Worm (Caenorhabditis elegans) whole organism, L4 larva: ENCODE data around the gene T10F2.2.

Experiments
- dve-1 ChIP-seq: sonication (generic microtip); optimal IDR thresholded peaks from 2 replicates; lab custom pipeline; 2017; ENCODE audit warnings: antibody characterized with exemption, mild to moderate bottlenecking, missing genetic modification characterization, missing compliant biosample characterization; ENCODE audit not compliant: insufficient read depth
- unc-39 ChIP-seq: sonication (generic microtip); optimal IDR thresholded peaks from 2 replicates; lab custom pipeline; 2017; ENCODE audit warnings: missing biosample characterization, missing genetic modification characterization

DNA sequence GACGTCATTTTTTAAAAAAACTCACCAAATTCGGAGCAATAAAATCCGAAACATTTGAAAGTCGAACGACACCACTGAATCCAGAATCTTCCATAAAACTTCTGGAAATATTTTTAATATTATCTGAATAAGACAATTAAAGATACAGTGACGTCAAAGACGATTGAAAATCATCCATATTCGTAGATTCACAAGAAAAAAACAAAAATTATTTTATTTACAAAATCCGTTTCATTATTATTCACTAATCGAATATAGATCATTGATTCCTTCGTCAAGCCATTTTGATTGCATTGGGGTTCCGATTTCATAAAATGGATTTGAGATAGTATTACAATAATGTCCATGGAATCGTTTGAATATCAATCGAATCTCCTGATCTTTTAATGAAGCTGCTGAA is 6.4 kb downstream of the T10F2.2 start, which contains the start of gene oxy-4:
- TF ChIP-seq unc-39 (tag; lab: Kevin White, UChicago) (no peak), dve-1 (tag; lab: Kevin White, UChicago) (no peak)
